Fruit fly (Drosophila melanogaster) S2 (cell line): ENCODE measurements around the gene Ocrl.

ENCODE experiments used
- CG8478 ChIP-seq: fragments of >200 bp; optimal IDR thresholded peaks from 2 replicates; lab custom pipeline; 2018
- CTCF ChIP-seq, 2 experiments: fragments of >200 bp; optimal IDR thresholded peaks; 2 replicates each; lab custom pipeline; 2018

DNA sequence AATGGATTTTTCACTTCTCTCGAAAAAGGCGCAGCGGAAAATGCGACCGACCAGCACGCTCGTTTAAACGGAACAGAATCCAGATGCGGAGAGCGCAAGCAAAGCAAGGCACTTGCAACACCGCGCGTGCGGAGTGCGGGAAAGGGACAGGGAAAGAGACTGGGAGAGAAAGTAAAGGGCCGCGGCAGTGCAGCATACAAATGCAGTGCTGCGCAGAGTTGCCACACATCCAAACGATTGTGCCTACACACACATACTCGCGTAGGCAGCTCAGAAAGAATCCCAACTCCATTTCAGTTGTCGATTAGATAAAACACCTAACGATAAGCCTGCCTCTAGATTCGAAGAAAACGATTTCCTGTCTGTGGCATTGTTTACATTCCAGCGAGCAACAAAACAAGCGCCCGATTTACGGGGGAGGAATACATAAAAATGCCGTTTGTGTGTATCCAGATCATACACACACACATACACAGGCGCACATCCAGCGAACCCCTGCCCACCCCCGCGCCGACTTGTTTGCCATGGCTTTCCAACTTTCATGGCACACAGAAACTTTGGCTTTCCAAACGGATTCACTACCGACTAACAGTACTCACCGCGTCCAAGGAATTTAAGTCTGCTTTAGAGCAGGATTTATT, 23.2 kb upstream of the Ocrl start:
- no peak for TF ChIP-seq CTCF (optimal IDR thresholded peaks at IDR 0.05; lab: Kevin White, UChicago)
- no peak for TF ChIP-seq CG8478 (lab: Kevin White, UChicago)
